Worm (Caenorhabditis elegans): ENCODE data around the gene Y38H8A.4.

Y38H8A.4 gene

DNA sequence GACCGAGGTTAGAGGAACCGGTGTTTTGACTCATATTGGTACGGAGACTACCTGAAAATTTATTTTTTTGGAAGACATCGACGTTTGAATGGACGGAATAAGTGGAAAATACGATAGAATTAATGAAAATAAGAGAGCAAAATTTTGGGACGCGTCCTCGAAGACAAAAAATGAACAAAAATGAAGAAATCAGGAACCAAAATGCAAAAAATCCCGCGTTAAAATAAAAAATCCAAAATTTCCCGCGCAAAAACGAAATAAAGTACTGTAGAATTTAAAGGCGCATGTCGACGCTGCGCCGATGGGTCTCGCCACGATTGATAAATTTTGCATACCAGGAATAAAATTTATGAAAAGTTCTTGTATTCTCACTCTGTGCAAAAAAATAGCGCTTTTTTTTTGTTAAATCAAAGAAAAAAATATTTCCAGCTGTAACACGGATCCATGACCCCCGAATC lies 40.0 kb upstream of the Y38H8A.4 start, which contains the start of gene puf-3 (continued):
- peak; percentile 63 for TF ChIP-seq him-1 (tag; optimal IDR thresholded peaks at IDR 0.05)
- peak; percentile 25 for TF ChIP-seq unc-130 (GFP tag; optimal IDR thresholded peaks at IDR 0.05)
- TF ChIP-seq madf-3 (GFP tag; IDR thresholded peaks at IDR 0.05) = peak; percentile 85; the same call in 1 of the 2 replicates
- TF ChIP-seq attf-6 (GFP tag; IDR thresholded peaks at IDR 0.05) = peak; percentile 95
- peak; percentile 89 for TF ChIP-seq tlf-1 (GFP tag; optimal IDR thresholded peaks at IDR 0.05)
- TF ChIP-seq Y67H2A.10 (GFP tag; conservative IDR thresholded peaks at IDR 0.05) = peak; percentile 55; the same call in 1 of the 2 replicates
- peak; percentile 76 for TF ChIP-seq snpc-4 (GFP tag; optimal IDR thresholded peaks at IDR 0.05)
- TF ChIP-seq snpc-4 (tag; optimal IDR thresholded peaks at IDR 0.05) = peak in 3 of 4 experiments; percentile 55 to 92 (median 82)
- TF ChIP-seq ceh-79 (tag; optimal IDR thresholded peaks at IDR 0.05) = no peak
- TF ChIP-seq tbp1 (GFP tag; optimal IDR thresholded peaks at IDR 0.05) = peak; percentile 70
- peak; percentile 65 for TF ChIP-seq snpc-1.3 (tag; optimal IDR thresholded peaks at IDR 0.05; ENCODE audit: insufficient read depth)
- TF ChIP-seq mcd-1 (GFP tag; IDR thresholded peaks at IDR 0.05) = peak; percentile 63
- TF ChIP-seq nfya-1 (tag; optimal IDR thresholded peaks at IDR 0.05; ENCODE audit: borderline replicate concordance, insufficient read depth) = no peak
- no peak for TF ChIP-seq cebp-1 (GFP tag; IDR thresholded peaks at IDR 0.05)
- TF ChIP-seq cebp-1 (tag; optimal IDR thresholded peaks at IDR 0.05) = no peak
- TF ChIP-seq lin-35 (GFP tag; optimal IDR thresholded peaks at IDR 0.05) = peak in 1 of 3 experiments; percentile 39
- peak; percentile 61 for TF ChIP-seq pbrm-1 (GFP tag; IDR thresholded peaks at IDR 0.05)
- TF ChIP-seq Y95B8A.8 (GFP tag; IDR thresholded peaks at IDR 0.05) = peak; percentile 88
- peak; percentile 86 for TF ChIP-seq ekl-4 (GFP tag; IDR thresholded peaks at IDR 0.05)
- peak; percentile 30; the same call in 1 of the 2 replicates for TF ChIP-seq ceh-100 (GFP tag; IDR thresholded peaks at IDR 0.05)
- TF ChIP-seq attf-3 (GFP tag; conservative IDR thresholded peaks at IDR 0.05) = no peak
- peak; percentile 97 for TF ChIP-seq ceh-91 (GFP tag; IDR thresholded peaks at IDR 0.05)
- peak; percentile 93 for TF ChIP-seq dpl-1 (GFP tag; optimal IDR thresholded peaks at IDR 0.05)
- no peak for TF ChIP-seq F10E7.11 (tag; optimal IDR thresholded peaks at IDR 0.05)
- 0 out of 2 replicates have a peak, but pooled peaks have one; percentile 54 for TF ChIP-seq Y79H2A.3 (GFP tag; conservative IDR thresholded peaks at IDR 0.05)
- TF ChIP-seq F33H1.4 (GFP tag; IDR thresholded peaks at IDR 0.05) = peak; percentile 98
- TF ChIP-seq D2030.7 (GFP tag; IDR thresholded peaks at IDR 0.05) = peak; percentile 94
- TF ChIP-seq zim-3 (tag; optimal IDR thresholded peaks at IDR 0.05) = no peak
- peak; percentile 85 for TF ChIP-seq hsf-1 (GFP tag; IDR thresholded peaks at IDR 0.05)
- no peak for TF ChIP-seq Y53F4B.3 (GFP tag; IDR thresholded peaks at IDR 0.05)
- TF ChIP-seq lin-26 (GFP tag; IDR thresholded peaks at IDR 0.05) = no peak
- TF ChIP-seq B0336.3 (GFP tag; IDR thresholded peaks at IDR 0.05) = peak; percentile 76
- peak; percentile 97 for TF ChIP-seq madf-8 (GFP tag; conservative IDR thresholded peaks at IDR 0.05)

DNA sequence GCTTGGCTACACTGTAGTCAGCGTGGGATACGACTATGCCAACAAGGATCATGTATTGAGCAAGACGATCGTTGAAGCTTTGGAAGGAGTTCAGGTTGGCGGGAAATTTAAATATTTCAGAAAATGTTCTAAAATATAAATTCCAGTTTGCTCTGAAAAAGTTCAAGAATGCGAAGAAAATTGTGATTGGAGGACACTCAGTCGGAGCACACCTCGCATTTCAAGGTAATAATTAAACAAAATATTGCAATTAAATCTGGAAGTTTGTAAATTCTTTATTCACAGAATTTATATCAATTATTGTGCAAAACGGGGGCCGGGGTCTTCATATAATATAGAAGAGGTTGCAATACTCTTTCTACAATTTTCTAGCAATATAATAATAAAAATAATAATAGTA lies 37.9 kb upstream of the Y38H8A.4 start:
- TF ChIP-seq F52B5.7 (tag; optimal IDR thresholded peaks at IDR 0.05) = peak; percentile 34
- peak; percentile 44 for TF ChIP-seq snpc-3.4 (tag; optimal IDR thresholded peaks at IDR 0.05)
- 0 out of 2 replicates have a peak, but pooled peaks have one; percentile 2 for TF ChIP-seq madf-3 (GFP tag; IDR thresholded peaks at IDR 0.05)
- peak; percentile 35 for TF ChIP-seq efl-1 (GFP tag; optimal IDR thresholded peaks at IDR 0.05)
- TF ChIP-seq ztf-25 (GFP tag; IDR thresholded peaks at IDR 0.05) = 0 out of 2 replicates have a peak, but pooled peaks have one; percentile 27
- TF ChIP-seq Y95B8A.8 (GFP tag; IDR thresholded peaks at IDR 0.05) = peak; percentile 65; the same call in 1 of the 2 replicates
- peak; percentile 61 for TF ChIP-seq athp-1 (tag; optimal IDR thresholded peaks at IDR 0.05)
- TF ChIP-seq F39B2.1 (GFP tag; IDR thresholded peaks at IDR 0.05) = peak; percentile 25; the same call in 1 of the 2 replicates
- TF ChIP-seq cebp-1 (GFP tag; IDR thresholded peaks at IDR 0.05) = no peak
- TF ChIP-seq cebp-1 (tag; optimal IDR thresholded peaks at IDR 0.05) = peak; percentile 38
- TF ChIP-seq xnd-1 (tag; optimal IDR thresholded peaks at IDR 0.05) = peak; percentile 48
- peak; percentile 92 for TF ChIP-seq attf-6 (GFP tag; IDR thresholded peaks at IDR 0.05)
- no peak for TF ChIP-seq B0261.1 (tag; optimal IDR thresholded peaks at IDR 0.05)
- peak; percentile 29; the same call in 1 of the 2 replicates for TF ChIP-seq pbrm-1 (GFP tag; IDR thresholded peaks at IDR 0.05)
- TF ChIP-seq rcor-1 (GFP tag; IDR thresholded peaks at IDR 0.05) = peak; percentile 44
- peak; percentile 33 for TF ChIP-seq ztf-18 (tag; optimal IDR thresholded peaks at IDR 0.05)
- TF ChIP-seq ceh-91 (GFP tag; IDR thresholded peaks at IDR 0.05) = no peak
- peak; percentile 83 for TF ChIP-seq madf-6 (GFP tag; IDR thresholded peaks at IDR 0.05)
- peak; percentile 3 for TF ChIP-seq atf-7 (tag; optimal IDR thresholded peaks at IDR 0.05)
- TF ChIP-seq snpc-4 (GFP tag; optimal IDR thresholded peaks at IDR 0.05) = peak; percentile 40
- TF ChIP-seq snpc-4 (tag; optimal IDR thresholded peaks at IDR 0.05) = peak in 1 of 4 experiments; percentile 83
- TF ChIP-seq B0336.3 (GFP tag; IDR thresholded peaks at IDR 0.05) = peak; percentile 78; the same call in 1 of the 2 replicates
- no peak for TF ChIP-seq ceh-79 (tag; optimal IDR thresholded peaks at IDR 0.05)
- TF ChIP-seq cebp-2 (GFP tag; IDR thresholded peaks at IDR 0.05) = 0 out of 2 replicates have a peak, but pooled peaks have one; percentile 18
- peak; percentile 87 for TF ChIP-seq Y79H2A.3 (GFP tag; conservative IDR thresholded peaks at IDR 0.05)

All from whole organism, young adult.